Worm (Caenorhabditis elegans) whole organism, L4/young adult: ENCODE measurements around the gene C18E9.8.

Experiments used
- W03F9.2 ChIP-seq: fragments of 150-350 bp; optimal IDR thresholded peaks from 2 replicates; lab custom pipeline; 2014; ENCODE audit warnings: missing biosample characterization, missing genetic modification characterization
- him-1 ChIP-seq: sonication (generic microtip); optimal IDR thresholded peaks from 2 replicates; lab custom pipeline; 2016; ENCODE audit warnings: missing genotype, missing genetic modification reagents, missing genetic modification characterization, missing compliant biosample characterization

DNA sequence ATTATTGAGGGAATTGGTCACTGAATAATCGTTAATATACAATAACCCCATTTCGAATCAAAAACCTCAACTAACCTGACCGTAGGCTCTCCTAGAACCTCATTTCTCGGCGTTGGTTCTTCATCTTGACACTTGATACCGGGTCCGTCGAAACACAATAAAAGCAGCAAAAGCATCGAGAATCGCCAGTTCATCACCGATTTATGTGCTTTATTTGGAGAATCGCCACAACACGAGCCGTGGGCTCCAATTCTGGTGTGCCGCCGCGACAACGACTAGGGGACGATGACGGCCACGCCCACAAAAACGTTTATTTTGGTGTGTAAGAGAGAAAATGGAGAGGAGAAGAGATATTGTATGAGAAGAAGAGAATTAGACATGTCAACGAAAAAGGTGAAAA, 40.5 kb downstream of the C18E9.8 start, which contains the start of gene cutl-15:
- no peak for TF ChIP-seq him-1 (tag; lab: Kevin White, UChicago)
- TF ChIP-seq W03F9.2 (tag; lab: Kevin White, UChicago) = no peak
